Fruit fly (Drosophila melanogaster) whole organism, pupa: Measurements from ENCODE around the gene CG9616.
A peak's percentile ranks its signal among the peaks of the same experiment; 100 is the strongest.

Source experiments
- CG10348 ChIP-seq: fragments of 200-800 bp; sonication (Bioruptor generic); IDR thresholded peaks from 2 replicates; pipeline ENCODE4 v1.3.6; 2022; ENCODE audit warnings: missing biosample characterization, missing genetic modification characterization
- CG12605 ChIP-seq: fragments of 200-800 bp; sonication (Bioruptor generic); IDR thresholded peaks from 2 replicates; pipeline ENCODE4 v1.3.6; 2022; ENCODE audit warnings: missing biosample characterization, missing genetic modification characterization
- CG13204 ChIP-seq: fragments of 200-800 bp; sonication (Bioruptor generic); optimal IDR thresholded peaks from 2 replicates; lab custom pipeline; 2018; ENCODE audit warnings: missing biosample characterization, mild to moderate bottlenecking, missing genetic modification characterization, moderate library complexity
- CG14655 ChIP-seq: fragments of 200-800 bp; sonication (Bioruptor generic); optimal IDR thresholded peaks from 3 replicates; lab custom pipeline; 2017; ENCODE audit warnings: mild to moderate bottlenecking, missing biosample characterization, missing genetic modification reagents, missing genetic modification characterization
- CG15710 ChIP-seq: fragments of 200-800 bp; sonication (Bioruptor generic); optimal IDR thresholded peaks from 2 replicates; lab custom pipeline; 2018; ENCODE audit warnings: missing biosample characterization, mild to moderate bottlenecking, missing genetic modification characterization, moderate library complexity
- CG17806 ChIP-seq: fragments of 200-800 bp; sonication (Bioruptor generic); optimal IDR thresholded peaks from 2 replicates; lab custom pipeline; 2018; ENCODE audit warnings: missing biosample characterization, mild to moderate bottlenecking, missing genetic modification characterization, moderate library complexity
- CG32121 ChIP-seq: fragments of 200-800 bp; sonication (Bioruptor generic); IDR thresholded peaks from 2 replicates; pipeline ENCODE4 v1.3.6; 2022; ENCODE audit warnings: missing biosample characterization, missing genetic modification characterization
- CG34367 ChIP-seq: fragments of 200-800 bp; sonication (Bioruptor generic); optimal IDR thresholded peaks from 2 replicates; lab custom pipeline; 2018; ENCODE audit warnings: missing biosample characterization, mild to moderate bottlenecking, missing genetic modification characterization
- CG4496 ChIP-seq: fragments of 200-800 bp; sonication (Bioruptor generic); IDR thresholded peaks from 3 replicates; pipeline ENCODE4 v1.3.6; 2022; ENCODE audit warnings: missing biosample characterization, missing genetic modification characterization
- CG8159 ChIP-seq: fragments of 200-800 bp; sonication (Bioruptor generic); optimal IDR thresholded peaks from 3 replicates; lab custom pipeline; 2018; ENCODE audit warnings: missing biosample characterization, mild to moderate bottlenecking, missing genetic modification characterization, moderate library complexity
- CG8301 ChIP-seq: fragments of 200-800 bp; sonication (Bioruptor generic); optimal IDR thresholded peaks from 2 replicates; lab custom pipeline; 2018; ENCODE audit warnings: missing biosample characterization, mild to moderate bottlenecking, missing genetic modification characterization
- CG9948 ChIP-seq: fragments of 200-800 bp; sonication (Bioruptor generic); optimal IDR thresholded peaks from 2 replicates; lab custom pipeline; 2018; ENCODE audit warnings: missing biosample characterization, mild to moderate bottlenecking, missing genetic modification characterization, moderate library complexity
- D1 ChIP-seq: fragments of 200-800 bp; sonication (Bioruptor generic); optimal IDR thresholded peaks from 2 replicates; lab custom pipeline; 2018; ENCODE audit warnings: missing biosample characterization, mild to moderate bottlenecking, missing genetic modification characterization, moderate library complexity
- EcR ChIP-seq: fragments of 200-800 bp; sonication (Bioruptor generic); optimal IDR thresholded peaks from 3 replicates; lab custom pipeline; 2019; ENCODE audit warnings: missing biosample characterization, missing genetic modification characterization, mild to moderate bottlenecking, moderate library complexity, missing genetic modification reagents
- Ets98B ChIP-seq: fragments of 200-800 bp; sonication (Bioruptor generic); IDR thresholded peaks from 2 replicates; pipeline ENCODE4 v1.3.6; 2022; ENCODE audit warnings: missing biosample characterization, missing genetic modification characterization
- Pif1A ChIP-seq: fragments of 200-800 bp; sonication (Bioruptor generic); optimal IDR thresholded peaks from 3 replicates; lab custom pipeline; 2016; ENCODE audit warnings: missing biosample characterization, missing genetic modification characterization
- Pif1B ChIP-seq: fragments of 200-800 bp; sonication (Bioruptor generic); optimal IDR thresholded peaks from 3 replicates; lab custom pipeline; 2016; ENCODE audit warnings: missing biosample characterization, missing genetic modification characterization
- Snoo ChIP-seq: fragments of 200-800 bp; sonication (Bioruptor generic); optimal IDR thresholded peaks from 3 replicates; lab custom pipeline; 2017; ENCODE audit warnings: missing biosample characterization, mild to moderate bottlenecking, missing genetic modification characterization, inconsistent platforms
- fd96Ca ChIP-seq: fragments of 200-800 bp; sonication (Bioruptor generic); IDR thresholded peaks from 3 replicates; pipeline ENCODE4 v1.3.6; 2022; ENCODE audit warnings: missing biosample characterization, missing genetic modification characterization
- gl ChIP-seq: fragments of 200-800 bp; sonication (Bioruptor generic); optimal IDR thresholded peaks from 2 replicates; lab custom pipeline; 2018; ENCODE audit warnings: missing biosample characterization, mild to moderate bottlenecking, missing genetic modification characterization
- rn ChIP-seq: fragments of 200-800 bp; sonication (Bioruptor generic); IDR thresholded peaks from 2 replicates; pipeline ENCODE4 v1.3.6; 2022; ENCODE audit warnings: missing biosample characterization, missing genetic modification characterization

CG9616 gene

DNA sequence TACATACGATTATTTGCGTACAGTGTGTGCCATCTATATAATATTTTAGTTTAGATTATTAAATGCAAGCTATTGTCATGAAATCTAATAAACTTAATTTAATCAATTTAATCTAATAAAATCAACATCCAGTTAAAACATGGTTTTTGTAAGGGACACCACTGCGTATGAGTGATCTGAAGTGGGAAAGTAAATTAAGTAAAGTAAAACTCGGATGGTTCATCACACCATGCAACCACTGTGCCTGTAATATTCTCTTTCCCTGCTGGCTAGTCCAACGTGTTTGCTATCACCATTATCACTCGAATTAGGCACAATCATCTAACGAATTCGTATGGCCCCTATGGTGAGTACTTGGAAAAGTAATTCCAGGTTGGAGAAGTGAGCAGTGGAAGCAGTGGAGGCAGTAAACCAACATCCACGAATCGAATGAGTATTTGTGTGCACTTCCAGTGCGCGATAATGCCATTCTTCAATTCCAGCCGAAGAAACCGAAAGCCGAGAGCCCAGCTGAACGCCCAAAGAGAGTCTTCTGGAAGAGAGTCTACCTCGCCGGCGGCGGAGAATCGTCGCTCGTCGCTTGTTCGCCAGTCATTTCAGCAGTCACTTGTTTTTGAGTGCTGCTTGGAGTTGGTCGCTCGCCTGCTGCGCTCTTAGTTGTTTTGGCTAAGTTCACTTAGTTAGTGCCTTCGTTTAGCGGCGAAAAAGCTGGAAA lies 43.6 kb upstream of the CG9616 start, which contains the start of gene red:
Gene red (plus strand): TSS at position 403 of the 715 bp plus-strand sequence.
- peak; percentile 56 for TF ChIP-seq CG8301 (tag; lab: Kevin White, UChicago)
- TF ChIP-seq CG8159 (tag; lab: Kevin White, UChicago) = peak; percentile 9
- no peak for TF ChIP-seq gl
- no peak for TF ChIP-seq rn (GFP tag; lab: Robert Waterston, UW)
- peak; percentile 4 for TF ChIP-seq CG13204 (GFP tag; lab: Kevin White, UChicago)
- no peak for TF ChIP-seq CG10348 (GFP tag; lab: Robert Waterston, UW)
- peak; percentile 52; the same call in 1 of the 3 replicates for TF ChIP-seq CG4496 (GFP tag; lab: Robert Waterston, UW)
- TF ChIP-seq Pif1A = peak; percentile 14
- TF ChIP-seq Ets98B (GFP tag; lab: Robert Waterston, UW) = peak; percentile 57
- peak; percentile 12 for TF ChIP-seq D1
- no peak for TF ChIP-seq CG9948 (tag; lab: Kevin White, UChicago)
- no peak for TF ChIP-seq CG34367 (tag; lab: Kevin White, UChicago)
- TF ChIP-seq Snoo (tag; lab: Kevin White, UChicago) = no peak
- TF ChIP-seq CG15710 (tag; lab: Kevin White, UChicago) = no peak
- 0 out of 2 replicates have a peak, but pooled peaks have one; percentile 11 for TF ChIP-seq CG32121 (GFP tag; lab: Robert Waterston, UW)
- TF ChIP-seq EcR (GFP tag; lab: Kevin White, UChicago) = peak; percentile 57
- peak; percentile 49 for TF ChIP-seq Pif1B (GFP tag; lab: Kevin White, UChicago)
- TF ChIP-seq CG12605 (GFP tag; lab: Robert Waterston, UW) = peak; percentile 25; the same call in 1 of the 2 replicates
- TF ChIP-seq CG17806 (tag; lab: Kevin White, UChicago) = no peak
- TF ChIP-seq CG14655 (GFP tag; lab: Kevin White, UChicago) = peak; percentile 59

DNA sequence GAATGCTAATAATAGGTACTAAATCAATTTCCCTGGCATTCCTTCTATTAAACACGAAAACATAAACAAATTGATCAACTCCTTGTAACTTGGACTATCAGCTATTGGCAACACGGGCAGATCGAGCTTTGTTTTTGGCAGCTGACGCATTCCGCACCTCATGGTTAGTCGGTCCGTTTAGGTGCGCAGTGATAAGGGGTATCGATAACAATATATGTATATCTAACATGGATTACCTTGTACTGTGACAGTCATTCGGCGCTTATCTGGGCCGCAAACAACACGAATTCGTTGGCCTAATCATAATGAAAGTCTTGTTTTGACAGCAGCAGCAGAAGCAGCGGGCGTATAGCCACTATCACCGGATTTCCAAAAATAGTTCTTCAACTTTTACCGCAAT lies 42.7 kb upstream of the CG9616 start:
- TF ChIP-seq D1 (no peak), CG32121 (GFP tag; lab: Robert Waterston, UW) (no peak), CG9948 (tag; lab: Kevin White, UChicago) (no peak), CG14655 (GFP tag; lab: Kevin White, UChicago) (no peak)

DNA sequence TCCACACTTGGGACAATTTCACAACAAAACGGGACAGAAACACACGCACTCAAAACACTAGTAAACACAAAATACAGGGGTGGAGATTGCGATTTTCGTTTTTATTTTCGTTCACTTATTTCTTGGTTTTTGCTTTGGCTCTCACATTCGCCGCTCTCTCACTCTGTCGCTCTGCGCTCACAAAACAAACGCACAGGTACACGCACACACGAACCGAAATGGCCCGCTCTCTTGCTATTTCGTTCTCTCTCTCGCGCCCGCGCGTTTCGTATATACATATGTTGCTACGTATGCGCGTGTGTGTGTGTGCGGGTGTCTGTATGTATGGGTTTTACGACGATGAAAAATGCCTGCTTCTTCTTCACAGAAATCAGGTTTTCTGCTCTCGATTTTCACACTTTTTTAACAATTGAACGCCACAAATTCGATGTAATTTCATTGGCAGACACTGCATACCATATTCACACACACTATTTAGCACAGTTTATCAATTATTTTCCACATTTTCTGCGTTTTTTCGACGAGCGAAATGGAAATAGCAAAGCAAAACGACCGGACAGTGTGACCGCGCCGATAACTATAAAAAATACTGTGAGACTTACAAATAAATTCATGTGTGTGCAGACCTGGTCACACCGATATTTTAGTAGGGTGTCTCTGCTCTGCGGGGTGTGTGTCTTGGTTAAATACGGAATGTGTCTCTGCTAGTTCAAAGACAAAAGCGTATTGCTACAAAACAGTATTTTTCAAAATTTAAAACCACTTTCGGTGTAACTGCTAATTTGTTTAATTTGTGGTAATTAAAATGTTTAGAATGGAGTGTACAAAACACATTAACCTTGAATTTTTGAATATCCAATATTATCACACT lies 41.3 kb upstream of the CG9616 start, which contains the start of gene trx:
Gene trx (minus strand): TSS at position 584 of the 871 bp plus-strand sequence.
- TF ChIP-seq CG13204 (GFP tag; lab: Kevin White, UChicago) (peak; percentile 24), Snoo (tag; lab: Kevin White, UChicago) (peak; percentile 2), gl (peak; percentile 30), CG14655 (GFP tag; lab: Kevin White, UChicago) (no peak), CG10348 (GFP tag; lab: Robert Waterston, UW) (no peak), CG8159 (tag; lab: Kevin White, UChicago) (no peak), CG17806 (tag; lab: Kevin White, UChicago) (no peak), CG34367 (tag; lab: Kevin White, UChicago) (no peak), CG9948 (tag; lab: Kevin White, UChicago) (no peak), CG12605 (GFP tag; lab: Robert Waterston, UW) (no peak), Pif1B (GFP tag; lab: Kevin White, UChicago) (peak; percentile 75), D1 (no peak), EcR (GFP tag; lab: Kevin White, UChicago) (peak; percentile 46), fd96Ca (GFP tag; lab: Robert Waterston, UW) (no peak), CG32121 (GFP tag; lab: Robert Waterston, UW) (no peak), CG4496 (GFP tag; lab: Robert Waterston, UW) (no peak), CG8301 (tag; lab: Kevin White, UChicago) (no peak), Ets98B (GFP tag; lab: Robert Waterston, UW) (no peak), Pif1A (peak; percentile 25), rn (GFP tag; lab: Robert Waterston, UW) (no peak), CG15710 (tag; lab: Kevin White, UChicago) (no peak)

DNA sequence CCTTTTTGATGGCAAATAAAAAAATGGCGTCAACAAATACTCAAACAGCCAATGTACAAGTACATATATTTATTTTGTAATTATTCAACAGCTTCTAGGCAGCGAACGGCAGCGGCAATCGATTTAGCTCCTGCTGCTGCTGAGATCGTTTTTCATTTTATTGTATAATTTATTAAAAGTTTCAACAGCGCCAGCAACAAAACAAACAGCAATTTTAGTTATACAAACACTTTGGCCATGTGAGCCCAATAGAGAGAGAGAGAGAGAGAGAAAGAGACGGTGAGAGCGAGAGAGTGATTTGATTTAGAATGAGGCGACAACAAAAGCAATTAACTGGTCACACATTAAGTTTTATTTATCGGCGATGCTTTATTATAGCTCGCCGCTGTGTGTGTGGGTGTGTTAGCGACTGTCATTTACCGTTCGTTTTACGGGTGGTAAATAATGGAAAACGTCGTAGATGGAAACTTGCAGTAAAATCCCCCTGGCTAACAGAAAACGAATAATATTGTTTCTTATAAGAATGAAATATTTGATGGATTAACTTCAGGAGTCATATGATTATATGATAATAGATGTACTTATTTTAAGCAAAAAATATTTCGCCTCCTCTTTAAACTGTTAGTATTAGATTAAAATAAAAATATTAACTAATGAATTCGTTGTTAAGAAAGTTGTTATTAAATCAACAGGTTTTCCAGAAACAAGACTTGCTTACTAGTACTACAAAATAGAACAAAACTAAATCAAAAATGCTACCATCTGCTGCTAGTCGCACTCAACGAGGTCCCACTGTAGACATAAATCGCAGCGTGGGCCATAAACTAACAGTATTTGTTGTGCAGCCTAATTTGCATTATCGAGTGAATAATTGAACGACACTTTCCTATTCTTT lies 40.0 kb upstream of the CG9616 start:
- no peak for TF ChIP-seq CG13204 (GFP tag; lab: Kevin White, UChicago)
- no peak for TF ChIP-seq Snoo (tag; lab: Kevin White, UChicago)
- TF ChIP-seq CG32121 (GFP tag; lab: Robert Waterston, UW) = no peak
- no peak for TF ChIP-seq CG4496 (GFP tag; lab: Robert Waterston, UW)
- TF ChIP-seq rn (GFP tag; lab: Robert Waterston, UW) = no peak
- no peak for TF ChIP-seq gl
- TF ChIP-seq Pif1B (GFP tag; lab: Kevin White, UChicago) = no peak
- no peak for TF ChIP-seq CG12605 (GFP tag; lab: Robert Waterston, UW)
- no peak for TF ChIP-seq CG8159 (tag; lab: Kevin White, UChicago)
